Worm (Caenorhabditis elegans): ENCODE measurements around the gene R12C12.9.

Gene R12C12.9

DNA sequence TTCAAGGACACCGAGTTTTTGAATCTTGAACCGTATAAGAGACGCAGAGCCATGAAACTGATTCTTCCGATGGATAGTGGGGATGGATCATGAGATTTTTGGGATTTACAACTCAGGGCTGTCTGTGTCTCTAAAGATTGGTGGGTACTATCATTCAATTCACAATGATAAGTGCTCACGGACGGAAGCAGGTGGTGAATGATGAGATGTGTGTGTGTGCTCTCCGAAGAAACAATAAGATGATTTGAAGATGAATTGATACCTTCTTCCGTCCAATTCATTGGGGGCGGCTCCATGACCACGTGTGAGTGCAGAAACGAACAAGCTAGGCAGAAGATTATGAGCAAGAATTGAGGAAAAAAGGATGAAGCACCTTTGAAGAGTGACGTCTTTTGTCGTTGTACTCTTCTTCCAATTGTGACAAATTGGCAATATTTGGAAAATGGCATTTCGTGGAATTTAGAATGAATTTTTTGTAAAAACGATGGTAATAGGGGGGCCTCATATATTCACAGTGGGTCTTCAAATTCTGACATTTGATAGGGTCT is 3.9 kb upstream of the R12C12.9 start (continued):
- TF ChIP-seq fkh-10 (GFP tag; optimal IDR thresholded peaks at IDR 0.05) (no peak), mdl-1 (tag; optimal IDR thresholded peaks at IDR 0.05) (peak in 1 of 2 experiments; percentile 32), irx-1 (tag; optimal IDR thresholded peaks at IDR 0.05) (no peak), ceh-82 (tag; optimal IDR thresholded peaks at IDR 0.05) (no peak), ces-1 (GFP tag; optimal IDR thresholded peaks at IDR 0.05) (no peak), lin-39 (tag; optimal IDR thresholded peaks at IDR 0.05) (peak; percentile 19), hlh-4 (tag; optimal IDR thresholded peaks at IDR 0.05) (no peak), mab-9 (GFP tag; IDR thresholded peaks at IDR 0.05) (no peak), isw-1 (GFP tag; IDR thresholded peaks at IDR 0.05) (no peak), ceh-88 (GFP tag; IDR thresholded peaks at IDR 0.05) (no peak), lin-13 (GFP tag; optimal IDR thresholded peaks at IDR 0.05) (no peak), nhr-77 (tag; optimal IDR thresholded peaks at IDR 0.05) (no peak), sox-4 (tag; optimal IDR thresholded peaks at IDR 0.05) (no peak), nhr-20 (tag; optimal IDR thresholded peaks at IDR 0.05) (peak; percentile 31), egl-27 (tag; optimal IDR thresholded peaks at IDR 0.05) (no peak), nhr-71 (tag; optimal IDR thresholded peaks at IDR 0.05) (peak; percentile 80), mep-1 (tag; optimal IDR thresholded peaks at IDR 0.05) (no peak), lir-3 (tag; optimal IDR thresholded peaks at IDR 0.05; ENCODE audit: poor library complexity) (no peak), nhr-19 (GFP tag; conservative IDR thresholded peaks at IDR 0.05) (peak; percentile 38; the same call in 1 of the 2 replicates), hlh-17 (GFP tag; optimal IDR thresholded peaks at IDR 0.05; ENCODE audit: borderline replicate concordance) (no peak), nhr-90 (tag; optimal IDR thresholded peaks at IDR 0.05; ENCODE audit: poor library complexity) (no peak), elt-2 (tag; optimal IDR thresholded peaks at IDR 0.05) (no peak), pag-3 (tag; optimal IDR thresholded peaks at IDR 0.05; ENCODE audit: borderline replicate concordance, insufficient read depth) (no peak)

DNA sequence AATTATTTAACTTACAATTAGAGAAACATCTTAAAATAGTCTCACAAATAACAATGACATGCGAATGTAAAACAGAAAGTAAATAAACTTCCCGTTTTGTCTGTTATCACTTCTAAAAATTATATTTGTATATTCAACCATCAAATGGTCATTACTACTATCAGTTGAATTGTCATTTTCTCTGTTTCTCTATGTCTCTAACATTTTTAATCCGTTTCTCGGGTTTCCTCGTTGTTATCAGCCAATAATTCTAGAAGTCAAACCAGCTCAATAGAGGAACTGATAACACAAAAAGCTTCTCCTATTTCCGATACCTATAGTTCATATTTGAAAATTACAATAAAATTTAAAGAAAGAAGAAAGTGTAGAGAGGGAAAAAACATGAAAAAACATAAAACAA is 1.9 kb upstream of the R12C12.9 start:
- TF ChIP-seq fos-1 (tag; optimal IDR thresholded peaks at IDR 0.05) (no peak), efl-1 (optimal IDR thresholded peaks at IDR 0.05) (no peak), efl-1 (GFP tag; optimal IDR thresholded peaks at IDR 0.05 in 1 of 2) (peak in 1 of 2 experiments; percentile 73), lin-14 (GFP tag; optimal IDR thresholded peaks at IDR 0.05) (peak; percentile 56), nhr-90 (tag; optimal IDR thresholded peaks at IDR 0.05; ENCODE audit: poor library complexity) (peak; percentile 43), jun-1 (tag; optimal IDR thresholded peaks at IDR 0.05) (peak; percentile 55), ces-1 (GFP tag; optimal IDR thresholded peaks at IDR 0.05) (no peak), tlp-1 (tag; optimal IDR thresholded peaks at IDR 0.05) (peak; percentile 74), C16A3.4 (tag; optimal IDR thresholded peaks at IDR 0.05) (no peak), mep-1 (tag; optimal IDR thresholded peaks at IDR 0.05) (no peak), nhr-20 (tag; optimal IDR thresholded peaks at IDR 0.05) (peak; percentile 42), lsy-2 (tag; optimal IDR thresholded peaks at IDR 0.05) (peak in 1 of 2 experiments; percentile 36), elt-2 (tag; optimal IDR thresholded peaks at IDR 0.05) (peak; percentile 100), nhr-71 (tag; optimal IDR thresholded peaks at IDR 0.05) (peak; percentile 56), pqm-1 (tag; optimal IDR thresholded peaks at IDR 0.05) (peak; percentile 93)

DNA sequence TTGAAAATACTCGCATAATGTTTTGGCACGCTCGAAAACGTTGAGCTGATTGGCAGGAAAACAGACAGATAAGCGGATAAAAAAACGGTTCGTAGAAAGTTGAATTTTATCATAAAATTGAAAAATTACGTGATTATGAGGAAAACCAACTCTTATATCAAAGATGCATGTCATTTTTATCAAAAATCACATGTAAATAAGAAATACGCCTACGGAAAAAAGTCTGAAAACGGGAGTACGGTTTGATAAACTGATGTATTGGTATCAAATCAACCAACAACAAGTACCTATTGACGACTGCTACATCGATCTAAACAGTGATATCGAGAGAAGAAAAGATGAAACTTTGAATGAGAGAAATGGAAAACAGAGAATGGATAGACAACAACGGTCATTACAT is 868 bp upstream of the R12C12.9 start:
- TF ChIP-seq tbx-2 (tag; optimal IDR thresholded peaks at IDR 0.05), result no peak
- TF ChIP-seq nhr-20 (tag; optimal IDR thresholded peaks at IDR 0.05), result peak; percentile 24
- no peak for TF ChIP-seq pqm-1 (tag; optimal IDR thresholded peaks at IDR 0.05)
- no peak for TF ChIP-seq swsn-7 (tag; optimal IDR thresholded peaks at IDR 0.05)
- TF ChIP-seq unc-86 (tag; optimal IDR thresholded peaks at IDR 0.05), result no peak
- no peak for TF ChIP-seq lir-3 (tag; optimal IDR thresholded peaks at IDR 0.05; ENCODE audit: poor library complexity)
- TF ChIP-seq blmp-1 (tag; optimal IDR thresholded peaks at IDR 0.05), result peak; percentile 61
- TF ChIP-seq nhr-85 (tag), result peak; percentile 16
- peak; percentile 40 for TF ChIP-seq lin-14 (GFP tag; optimal IDR thresholded peaks at IDR 0.05)
- no peak for TF ChIP-seq egl-27 (tag; optimal IDR thresholded peaks at IDR 0.05)
- no peak for TF ChIP-seq ets-5 (GFP tag; IDR thresholded peaks at IDR 0.05)
- no peak for TF ChIP-seq hlh-4 (tag; optimal IDR thresholded peaks at IDR 0.05)
- TF ChIP-seq ztf-11 (tag; optimal IDR thresholded peaks at IDR 0.05), result no peak
- no peak for TF ChIP-seq nhr-76 (tag; optimal IDR thresholded peaks at IDR 0.05)
- TF ChIP-seq xbp-1 (tag; optimal IDR thresholded peaks at IDR 0.05), result no peak
- no peak for TF ChIP-seq unc-98 (GFP tag; IDR thresholded peaks at IDR 0.05)
- TF ChIP-seq mep-1 (tag; optimal IDR thresholded peaks at IDR 0.05), result no peak
- no peak for TF ChIP-seq aly-2 (tag; optimal IDR thresholded peaks at IDR 0.05)
- TF ChIP-seq snu-23 (GFP tag; optimal IDR thresholded peaks at IDR 0.05), result peak; percentile 5
- no peak for TF ChIP-seq nhr-19 (GFP tag; conservative IDR thresholded peaks at IDR 0.05)
- TF ChIP-seq sox-4 (tag; optimal IDR thresholded peaks at IDR 0.05), result no peak
- peak in 1 of 6 experiments; percentile 53 for TF ChIP-seq elt-3 (tag; optimal IDR thresholded peaks at IDR 0.05)
- no peak for TF ChIP-seq rnt-1 (tag; optimal IDR thresholded peaks at IDR 0.05)
- no peak for TF ChIP-seq ztf-4 (tag; optimal IDR thresholded peaks at IDR 0.05)
- no peak for TF ChIP-seq pag-3 (tag; optimal IDR thresholded peaks at IDR 0.05; ENCODE audit: borderline replicate concordance, insufficient read depth)
- no peak for TF ChIP-seq fkh-10 (GFP tag; optimal IDR thresholded peaks at IDR 0.05)
- TF ChIP-seq hpl-2 (GFP tag; optimal IDR thresholded peaks at IDR 0.05), result no peak

Data from whole organism, L1 larva.